Worm (Caenorhabditis elegans): Measurements from ENCODE around the gene R09A8.2.

Gene R09A8.2

DNA sequence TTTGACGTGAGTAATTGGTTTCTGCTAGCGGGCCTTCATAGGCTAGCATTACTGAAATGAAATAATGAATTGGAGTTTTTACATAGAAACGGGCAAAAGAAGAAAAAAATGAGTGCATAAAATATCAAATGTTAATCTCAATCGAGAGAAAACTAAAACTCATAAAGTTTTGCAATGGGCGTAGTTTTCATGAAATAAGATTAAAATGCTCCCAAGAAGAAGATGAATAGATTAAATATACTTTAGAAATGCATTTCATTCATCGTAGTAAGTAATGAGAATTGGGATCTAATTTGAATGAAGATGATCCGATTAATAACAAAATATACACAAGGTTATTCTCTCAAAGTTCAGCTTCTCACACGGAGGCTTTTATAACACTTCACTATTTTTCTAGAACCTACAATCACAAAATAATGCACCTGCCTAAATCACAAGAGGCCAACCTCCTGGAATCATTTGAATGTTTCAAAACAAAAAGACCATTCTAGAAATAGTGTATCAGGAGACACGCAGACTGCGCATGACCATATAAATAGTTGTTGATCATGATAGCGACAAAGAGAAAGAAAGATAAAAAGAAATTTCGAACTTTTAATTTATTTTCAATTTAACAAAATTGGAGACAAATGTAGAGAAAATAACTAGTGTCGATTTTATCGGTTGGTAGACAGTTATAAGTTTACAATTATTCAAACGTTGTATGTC lies 48.7 kb downstream of the R09A8.2 start, which contains the start of gene nhr-17:
Gene nhr-17 (minus strand): TSS at position 51 of the 708 bp plus-strand sequence.
- TF ChIP-seq cnd-1 (tag; optimal IDR thresholded peaks at IDR 0.05) = no peak
- no peak for TF ChIP-seq sem-2 (GFP tag; optimal IDR thresholded peaks at IDR 0.05)
- TF ChIP-seq tbx-8 (GFP tag; optimal IDR thresholded peaks at IDR 0.05) = no peak
- no peak for TF ChIP-seq ces-1 (GFP tag; optimal IDR thresholded peaks at IDR 0.05)
- TF ChIP-seq flh-1 (GFP tag; optimal IDR thresholded peaks at IDR 0.05) = no peak
- TF ChIP-seq mls-2 (tag; optimal IDR thresholded peaks at IDR 0.05) = no peak
- TF ChIP-seq snpc-4 (tag; optimal IDR thresholded peaks at IDR 0.05) = no peak
- no peak for TF ChIP-seq ceh-43 (GFP tag; optimal IDR thresholded peaks at IDR 0.05)

DNA sequence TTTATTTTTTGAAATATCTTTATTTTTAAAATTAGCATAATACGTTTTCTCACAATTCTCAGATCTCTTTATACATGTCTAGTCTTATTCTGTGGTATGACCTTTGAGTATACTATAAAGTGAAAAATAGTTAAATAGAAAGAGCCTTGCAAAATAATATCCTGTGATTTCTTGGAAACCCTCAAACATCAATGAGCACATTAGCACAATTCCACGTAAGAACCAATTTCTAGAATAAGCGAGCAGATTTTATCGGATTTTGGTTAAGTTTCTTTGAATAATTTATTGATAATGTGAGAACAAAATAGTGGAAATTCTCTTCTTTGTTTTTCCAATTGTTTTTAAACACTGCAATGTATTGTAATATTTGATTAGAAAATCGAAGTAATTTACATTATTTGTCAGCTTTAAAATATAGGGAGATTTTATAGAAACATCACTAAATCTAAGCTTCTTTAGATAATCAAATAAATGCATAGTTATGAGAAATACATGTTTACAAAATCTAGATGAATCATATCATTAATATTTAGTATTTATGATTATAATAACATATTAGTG lies 49.8 kb downstream of the R09A8.2 start:
- TF ChIP-seq nhr-28 (tag; optimal IDR thresholded peaks at IDR 0.05) (no peak), snpc-4 (tag; optimal IDR thresholded peaks at IDR 0.05) (no peak), ztf-11 (tag; optimal IDR thresholded peaks at IDR 0.05) (no peak), mls-2 (tag; optimal IDR thresholded peaks at IDR 0.05) (no peak), ces-1 (GFP tag; optimal IDR thresholded peaks at IDR 0.05) (no peak), elt-3 (tag; optimal IDR thresholded peaks at IDR 0.05) (no peak), bed-3 (GFP tag; optimal IDR thresholded peaks at IDR 0.05) (no peak), sptf-1 (tag; optimal IDR thresholded peaks at IDR 0.05) (no peak), tbx-8 (GFP tag; optimal IDR thresholded peaks at IDR 0.05) (no peak), ceh-39 (tag; optimal IDR thresholded peaks at IDR 0.05) (no peak), blmp-1 (tag; optimal IDR thresholded peaks at IDR 0.05) (no peak), lin-32 (GFP tag; optimal IDR thresholded peaks at IDR 0.05) (no peak), drap-1 (GFP tag; optimal IDR thresholded peaks at IDR 0.05) (no peak), unc-62 (GFP tag; optimal IDR thresholded peaks at IDR 0.05) (no peak), mep-1 (tag; optimal IDR thresholded peaks at IDR 0.05) (no peak), unc-120 (tag; optimal IDR thresholded peaks at IDR 0.05; ENCODE audit: poor library complexity, severe bottlenecking) (no peak), nhr-2 (tag; optimal IDR thresholded peaks at IDR 0.05) (no peak), lsy-2 (tag; optimal IDR thresholded peaks at IDR 0.05) (no peak), mab-5 (tag; optimal IDR thresholded peaks at IDR 0.05) (no peak)

DNA sequence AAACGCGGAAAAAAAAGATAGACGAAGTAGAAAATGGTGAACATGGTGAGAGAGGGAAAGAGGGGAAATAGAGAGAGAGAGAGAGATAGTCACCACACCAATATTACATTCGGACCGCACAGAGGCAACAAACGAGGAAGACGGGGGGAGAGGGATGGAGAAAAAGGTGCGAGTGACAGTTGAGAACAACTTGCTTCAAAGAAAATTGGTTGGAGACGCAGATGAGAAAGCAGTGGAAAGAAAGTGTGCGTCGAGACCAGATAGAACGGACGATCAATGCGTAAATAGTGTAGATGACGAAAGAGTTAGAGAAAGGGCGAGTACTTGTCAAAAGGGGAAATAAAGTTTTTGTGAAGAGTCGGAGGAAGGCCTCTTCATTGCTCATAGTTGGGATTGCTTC lies 51.1 kb downstream of the R09A8.2 start:
- TF ChIP-seq mep-1 (tag; optimal IDR thresholded peaks at IDR 0.05) (peak; percentile 5), nhr-28 (tag; optimal IDR thresholded peaks at IDR 0.05) (peak; percentile 34), nhr-237 (tag; optimal IDR thresholded peaks at IDR 0.05) (peak; percentile 74), ces-1 (GFP tag; optimal IDR thresholded peaks at IDR 0.05) (peak; percentile 82), pha-4 (tag; optimal IDR thresholded peaks at IDR 0.05) (peak; percentile 35), ceh-39 (tag; optimal IDR thresholded peaks at IDR 0.05) (no peak), elt-1 (tag; optimal IDR thresholded peaks at IDR 0.05; ENCODE audit: borderline replicate concordance, insufficient read depth) (no peak), unc-39 (tag; optimal IDR thresholded peaks at IDR 0.05) (no peak), hlh-1 (tag; optimal IDR thresholded peaks at IDR 0.05) (peak; percentile 72), sem-2 (GFP tag; optimal IDR thresholded peaks at IDR 0.05) (no peak), ceh-83 (GFP tag; optimal IDR thresholded peaks at IDR 0.05) (no peak), blmp-1 (tag; optimal IDR thresholded peaks at IDR 0.05) (no peak), lin-13 (tag; optimal IDR thresholded peaks at IDR 0.05) (no peak), unc-120 (tag; optimal IDR thresholded peaks at IDR 0.05; ENCODE audit: poor library complexity, severe bottlenecking) (peak; percentile 92), mls-2 (tag; optimal IDR thresholded peaks at IDR 0.05) (peak; percentile 76), cnd-1 (tag; optimal IDR thresholded peaks at IDR 0.05) (no peak), flh-1 (GFP tag; optimal IDR thresholded peaks at IDR 0.05) (no peak), elt-3 (tag; optimal IDR thresholded peaks at IDR 0.05) (peak; percentile 55), bed-3 (GFP tag; optimal IDR thresholded peaks at IDR 0.05) (no peak), ztf-11 (tag; optimal IDR thresholded peaks at IDR 0.05) (peak; percentile 10), sptf-1 (tag; optimal IDR thresholded peaks at IDR 0.05) (peak; percentile 68), lin-32 (GFP tag; optimal IDR thresholded peaks at IDR 0.05) (no peak), zip-8 (tag; optimal IDR thresholded peaks at IDR 0.05) (no peak), mab-5 (tag; optimal IDR thresholded peaks at IDR 0.05) (no peak), nhr-12 (tag; optimal IDR thresholded peaks at IDR 0.05) (peak; percentile 10), lsy-2 (tag; optimal IDR thresholded peaks at IDR 0.05) (peak; percentile 10), ham-2 (GFP tag; optimal IDR thresholded peaks at IDR 0.05) (peak; percentile 43), drap-1 (GFP tag; optimal IDR thresholded peaks at IDR 0.05) (peak; percentile 23), nhr-2 (tag; optimal IDR thresholded peaks at IDR 0.05) (peak; percentile 13), snpc-4 (tag; optimal IDR thresholded peaks at IDR 0.05) (no peak), M03D4.4 (tag; optimal IDR thresholded peaks at IDR 0.05) (peak; percentile 48), unc-62 (GFP tag; optimal IDR thresholded peaks at IDR 0.05) (peak; percentile 89), tbx-8 (GFP tag; optimal IDR thresholded peaks at IDR 0.05) (no peak), nhr-76 (tag; optimal IDR thresholded peaks at IDR 0.05) (no peak), ceh-43 (GFP tag; optimal IDR thresholded peaks at IDR 0.05) (no peak)
